Worm (Caenorhabditis elegans): Measurements from ENCODE around the gene aldo-2.

Gene aldo-2

ce11 chrIII:5879291-5879968 is 3.0 kb upstream of the aldo-2 start, which contains the start of gene hpo-10 (continued):
- TF ChIP-seq unc-86 (tag; optimal IDR thresholded peaks at IDR 0.05) (no peak), dsc-1 (tag; optimal IDR thresholded peaks at IDR 0.05) (no peak), ceh-90 (tag; optimal IDR thresholded peaks at IDR 0.05) (no peak), F16B12.6 (tag; optimal IDR thresholded peaks at IDR 0.05) (no peak), nhr-19 (GFP tag; conservative IDR thresholded peaks at IDR 0.05) (no peak), C04F5.9 (tag; optimal IDR thresholded peaks at IDR 0.05) (no peak), ceh-82 (tag; optimal IDR thresholded peaks at IDR 0.05) (peak in 1 of 3 experiments; percentile 32), fkh-8 (tag; optimal IDR thresholded peaks at IDR 0.05) (no peak), fos-1 (tag; optimal IDR thresholded peaks at IDR 0.05) (no peak), lsy-2 (tag; optimal IDR thresholded peaks at IDR 0.05) (peak; percentile 49 to 70), C16A3.4 (tag; optimal IDR thresholded peaks at IDR 0.05) (peak; percentile 33), irx-1 (tag; optimal IDR thresholded peaks at IDR 0.05) (no peak), sox-4 (tag; optimal IDR thresholded peaks at IDR 0.05) (no peak), ceh-63 (GFP tag; optimal IDR thresholded peaks at IDR 0.05) (no peak), lin-35 (GFP tag; optimal IDR thresholded peaks at IDR 0.05) (peak; percentile 14 to 44), grh-1 (GFP tag; IDR thresholded peaks at IDR 0.05) (no peak), egl-13 (tag; optimal IDR thresholded peaks at IDR 0.05) (no peak), fkh-4 (tag; optimal IDR thresholded peaks at IDR 0.05; ENCODE audit: borderline replicate concordance) (no peak), unc-62 (GFP tag; optimal IDR thresholded peaks at IDR 0.05) (no peak), mef-2 (tag; optimal IDR thresholded peaks at IDR 0.05) (no peak), snu-23 (GFP tag; optimal IDR thresholded peaks at IDR 0.05) (peak; percentile 27), lin-15B (tag; optimal IDR thresholded peaks at IDR 0.05) (no peak), ama-1 (optimal IDR thresholded peaks at IDR 0.05) (peak; percentile 23), fkh-10 (GFP tag; optimal IDR thresholded peaks at IDR 0.05) (no peak), Y116A8C.19 (tag; optimal IDR thresholded peaks at IDR 0.05; ENCODE audit: borderline replicate concordance) (no peak), efl-3 (GFP tag; optimal IDR thresholded peaks at IDR 0.05) (no peak), nhr-237 (tag; optimal IDR thresholded peaks at IDR 0.05) (no peak), nhr-90 (tag; optimal IDR thresholded peaks at IDR 0.05; ENCODE audit: poor library complexity) (no peak)

- no peak for TF ChIP-seq alr-1 (tag; optimal IDR thresholded peaks at IDR 0.05; ENCODE audit: borderline replicate concordance)
- peak; percentile 96 for TF ChIP-seq blmp-1 (tag; optimal IDR thresholded peaks at IDR 0.05)
- TF ChIP-seq lsy-2 (tag; optimal IDR thresholded peaks at IDR 0.05) = peak in 1 of 2 experiments; percentile 87
- TF ChIP-seq hlh-17 (GFP tag; optimal IDR thresholded peaks at IDR 0.05; ENCODE audit: borderline replicate concordance) = no peak
- TF ChIP-seq unc-86 (tag; optimal IDR thresholded peaks at IDR 0.05) = no peak
- no peak for TF ChIP-seq nhr-237 (tag; optimal IDR thresholded peaks at IDR 0.05)
- TF ChIP-seq mef-2 (tag; optimal IDR thresholded peaks at IDR 0.05) = no peak
- TF ChIP-seq isw-1 (GFP tag; IDR thresholded peaks at IDR 0.05) = no peak
- TF ChIP-seq aly-2 (tag; optimal IDR thresholded peaks at IDR 0.05) = no peak
- no peak for TF ChIP-seq efl-1 (optimal IDR thresholded peaks at IDR 0.05)
- TF ChIP-seq efl-1 (GFP tag; optimal IDR thresholded peaks at IDR 0.05 in 1 of 2) = peak in 1 of 2 experiments; percentile 82
- no peak for TF ChIP-seq mep-1 (tag; optimal IDR thresholded peaks at IDR 0.05)
- no peak for TF ChIP-seq fkh-10 (GFP tag; optimal IDR thresholded peaks at IDR 0.05)
- no peak for TF ChIP-seq ceh-82 (tag; optimal IDR thresholded peaks at IDR 0.05)
- no peak for TF ChIP-seq tlp-1 (tag; optimal IDR thresholded peaks at IDR 0.05)
- TF ChIP-seq dpl-1 (GFP tag; optimal IDR thresholded peaks at IDR 0.05) = peak in 1 of 3 experiments; percentile 16
Observed at ce11 chrIII:5878215-5878614, 1.8 kb upstream of the aldo-2 start, which contains the start of the genes mig-21 and F01F1.2. TSS of gene mig-21 (minus strand) at chrIII:5878380. TSS of gene F01F1.2 (plus strand) at chrIII:5878554.

Data from whole organism, L1 larva.